Worm (Caenorhabditis elegans): Measurements from ENCODE around the gene algn-2.

algn-2 gene

ce11 chrII:5420947-5421614 lies 46.0 kb downstream of the algn-2 start, which contains the start of gene tofu-6:
Gene tofu-6, plus strand, starts transcription at chrII:5421248.
- TF ChIP-seq mep-1 (tag; optimal IDR thresholded peaks at IDR 0.05) = peak; percentile 43
- peak; percentile 30 for TF ChIP-seq blmp-1 (tag; optimal IDR thresholded peaks at IDR 0.05)
- peak; percentile 10 for TF ChIP-seq lin-15B (tag; optimal IDR thresholded peaks at IDR 0.05)
- TF ChIP-seq unc-62 (GFP tag; optimal IDR thresholded peaks at IDR 0.05) = no peak
- TF ChIP-seq C16A3.4 (tag; optimal IDR thresholded peaks at IDR 0.05) = peak; percentile 11
- TF ChIP-seq efl-1 (optimal IDR thresholded peaks at IDR 0.05) = peak; percentile 69 to 73
- peak; percentile 71 to 95 for TF ChIP-seq efl-1 (GFP tag; optimal IDR thresholded peaks at IDR 0.05 in 1 of 2)
- peak; percentile 16 for TF ChIP-seq F16B12.6 (tag; optimal IDR thresholded peaks at IDR 0.05)
- TF ChIP-seq lin-35 (GFP tag; optimal IDR thresholded peaks at IDR 0.05) = peak; percentile 25 to 85
- peak; percentile 55 to 80 (median 62) for TF ChIP-seq dpl-1 (GFP tag; optimal IDR thresholded peaks at IDR 0.05)
- no peak for TF ChIP-seq fkh-8 (tag; optimal IDR thresholded peaks at IDR 0.05)
- peak; percentile 64 to 95 for TF ChIP-seq lsy-2 (tag; optimal IDR thresholded peaks at IDR 0.05)
- no peak for TF ChIP-seq ceh-90 (tag; optimal IDR thresholded peaks at IDR 0.05)

DNA sequence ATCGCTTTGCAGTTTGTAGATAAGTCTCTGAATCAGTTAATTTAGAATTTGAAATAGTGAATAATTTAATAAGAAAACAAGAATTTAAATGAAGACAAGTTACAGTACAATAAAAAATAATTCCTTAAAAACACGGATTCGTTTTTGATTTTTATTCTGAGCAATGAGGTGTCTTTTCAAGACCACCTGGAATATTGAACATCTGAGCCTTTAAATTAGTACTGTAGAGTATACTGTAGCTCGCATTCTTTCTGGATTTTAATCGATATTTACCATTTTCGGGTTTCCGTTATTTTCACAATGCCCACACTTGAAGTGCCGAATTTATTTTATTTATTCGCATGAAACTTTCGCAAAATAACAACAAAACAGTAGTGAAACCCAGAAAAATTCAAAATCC lies 48.8 kb downstream of the algn-2 start, which contains the start of gene F07F6.7:
Gene F07F6.7, minus strand, starts transcription at position 27 of the 400 bp plus-strand sequence.
- TF ChIP-seq C04F5.9 (tag; optimal IDR thresholded peaks at IDR 0.05) (no peak), lsy-2 (tag; optimal IDR thresholded peaks at IDR 0.05) (peak; percentile 8 to 20), isw-1 (GFP tag; IDR thresholded peaks at IDR 0.05) (no peak), vab-15 (tag; optimal IDR thresholded peaks at IDR 0.05) (no peak), snu-23 (GFP tag; optimal IDR thresholded peaks at IDR 0.05) (peak; percentile 6), nhr-71 (tag; optimal IDR thresholded peaks at IDR 0.05) (peak; percentile 32), ceh-88 (GFP tag; IDR thresholded peaks at IDR 0.05) (no peak), nhr-85 (tag) (peak; percentile 51)

DNA sequence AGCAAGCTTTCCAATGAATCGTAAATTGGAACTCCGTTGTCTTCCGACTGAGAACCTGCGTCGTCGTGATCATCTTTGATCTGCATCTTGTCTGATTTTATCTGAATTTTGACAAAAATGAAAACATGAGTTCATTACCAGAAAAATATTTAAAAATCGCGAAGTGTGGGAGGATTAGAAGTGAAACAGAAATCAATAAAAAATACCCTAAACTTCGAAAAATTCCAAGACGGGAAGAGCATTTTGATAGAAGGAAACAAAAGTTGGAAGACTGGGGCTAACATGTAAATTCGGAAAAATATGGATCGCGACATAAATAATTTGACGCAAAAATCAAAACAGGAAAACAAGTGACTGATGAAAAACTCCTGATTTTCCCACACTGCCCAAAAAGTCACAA lies 50.6 kb downstream of the algn-2 start, which contains the start of gene F07F6.8:
Gene F07F6.8, minus strand, starts transcription at position 101 of the 400 bp plus-strand sequence.
- TF ChIP-seq dpl-1 (GFP tag; optimal IDR thresholded peaks at IDR 0.05) = no peak
- TF ChIP-seq efl-1 (optimal IDR thresholded peaks at IDR 0.05) = no peak
- no peak for TF ChIP-seq efl-1 (GFP tag; optimal IDR thresholded peaks at IDR 0.05 in 1 of 2)

DNA sequence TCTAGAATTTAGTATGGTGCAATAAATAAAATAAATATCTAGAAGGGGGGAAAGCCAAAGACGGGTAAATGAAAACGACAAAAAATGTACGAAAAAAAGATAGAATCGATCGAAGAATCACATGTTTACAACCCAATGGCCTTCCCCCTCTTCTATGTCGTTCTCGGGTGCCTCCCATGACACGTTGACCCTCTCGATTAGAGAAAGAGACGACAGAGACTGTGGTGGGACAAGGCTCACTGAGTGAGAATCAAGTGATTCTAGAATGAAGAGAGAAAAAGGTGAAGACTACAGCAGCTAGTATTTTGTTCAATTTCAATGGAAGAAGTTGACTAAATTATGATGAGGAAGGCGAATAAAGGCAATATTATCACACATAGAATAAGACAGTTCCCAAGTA lies 51.0 kb downstream of the algn-2 start:
- TF ChIP-seq unc-98 (GFP tag; IDR thresholded peaks at IDR 0.05) (no peak), nhr-28 (tag; optimal IDR thresholded peaks at IDR 0.05) (no peak), pag-3 (tag; optimal IDR thresholded peaks at IDR 0.05; ENCODE audit: borderline replicate concordance, insufficient read depth) (no peak), nhr-237 (tag; optimal IDR thresholded peaks at IDR 0.05) (no peak), ceh-8 (GFP tag; optimal IDR thresholded peaks at IDR 0.05) (no peak), lin-14 (GFP tag; optimal IDR thresholded peaks at IDR 0.05) (peak; percentile 85), rnt-1 (tag; optimal IDR thresholded peaks at IDR 0.05) (peak; percentile 71), ets-5 (GFP tag; IDR thresholded peaks at IDR 0.05) (no peak), nhr-85 (tag) (peak; percentile 79), ama-1 (optimal IDR thresholded peaks at IDR 0.05) (no peak), lin-15B (tag; optimal IDR thresholded peaks at IDR 0.05) (no peak), pax-3 (tag; optimal IDR thresholded peaks at IDR 0.05) (no peak), efl-3 (GFP tag; optimal IDR thresholded peaks at IDR 0.05) (no peak), tlp-1 (tag; optimal IDR thresholded peaks at IDR 0.05) (no peak), alr-1 (tag; optimal IDR thresholded peaks at IDR 0.05; ENCODE audit: borderline replicate concordance) (no peak), fos-1 (tag; optimal IDR thresholded peaks at IDR 0.05) (no peak), unc-86 (tag; optimal IDR thresholded peaks at IDR 0.05) (no peak), isw-1 (GFP tag; IDR thresholded peaks at IDR 0.05) (no peak), zag-1 (tag; optimal IDR thresholded peaks at IDR 0.05) (no peak), C34B4.2 (tag; optimal IDR thresholded peaks at IDR 0.05) (no peak), unc-62 (GFP tag; optimal IDR thresholded peaks at IDR 0.05) (no peak), dsc-1 (tag; optimal IDR thresholded peaks at IDR 0.05) (no peak), ztf-4 (tag; optimal IDR thresholded peaks at IDR 0.05) (peak; percentile 36), unc-30 (tag; optimal IDR thresholded peaks at IDR 0.05) (no peak), swsn-7 (tag; optimal IDR thresholded peaks at IDR 0.05) (peak; percentile 48), xbp-1 (tag; optimal IDR thresholded peaks at IDR 0.05) (peak; percentile 19), ztf-11 (tag; optimal IDR thresholded peaks at IDR 0.05) (no peak), skn-1 (tag; optimal IDR thresholded peaks at IDR 0.05) (peak; percentile 17), ceh-90 (tag; optimal IDR thresholded peaks at IDR 0.05) (no peak), jun-1 (tag; optimal IDR thresholded peaks at IDR 0.05) (no peak), Y116A8C.19 (tag; optimal IDR thresholded peaks at IDR 0.05; ENCODE audit: borderline replicate concordance) (no peak), ceh-82 (tag; optimal IDR thresholded peaks at IDR 0.05) (no peak)
